Fruit fly (Drosophila melanogaster) whole organism, embryonic: ENCODE data around the gene CG32079.

Source experiments
- Abd-B ChIP-seq: fragments of 200-800 bp; sonication (Bioruptor generic); optimal IDR thresholded peaks from 2 replicates; lab custom pipeline; 2018; ENCODE audit warnings: missing biosample characterization, mild to moderate bottlenecking, missing genetic modification characterization, moderate library complexity
- CG13424 ChIP-seq: fragments of 200-800 bp; sonication (Bioruptor generic); optimal IDR thresholded peaks from 2 replicates; lab custom pipeline; 2019; ENCODE audit warnings: missing biosample characterization, mild to moderate bottlenecking, missing genetic modification characterization, moderate library complexity
- CG43689 ChIP-seq: fragments of 200-800 bp; sonication (Bioruptor generic); IDR thresholded peaks from 2 replicates; pipeline ENCODE4 v1.3.6; 2022; ENCODE audit warnings: missing biosample characterization, missing genetic modification characterization
- Fer1 ChIP-seq: fragments of 200-800 bp; sonication (Bioruptor generic); optimal IDR thresholded peaks from 2 replicates; lab custom pipeline; 2017; ENCODE audit warnings: missing biosample characterization, mild to moderate bottlenecking, missing genetic modification characterization
- HLH3B ChIP-seq: fragments of 200-800 bp; sonication (Bioruptor generic); IDR thresholded peaks from 2 replicates; pipeline ENCODE4 v1.3.6; 2022; ENCODE audit warnings: missing biosample characterization, missing genetic modification characterization
- Med ChIP-seq: fragments of 200-800 bp; sonication (Bioruptor generic); peaks from one replicate; lab custom pipeline; 2016; ENCODE audit warnings: missing biosample characterization, missing genetic modification characterization, mild to moderate bottlenecking, inconsistent platforms, moderate library complexity
- Oli ChIP-seq: fragments of 200-800 bp; sonication (Bioruptor generic); optimal IDR thresholded peaks from 2 replicates; lab custom pipeline; 2018; ENCODE audit warnings: missing biosample characterization, mild to moderate bottlenecking, missing genetic modification characterization, moderate library complexity
- TFAM ChIP-seq: fragments of 200-800 bp; sonication (Bioruptor generic); optimal IDR thresholded peaks from 2 replicates; lab custom pipeline; 2017; ENCODE audit warnings: missing biosample characterization, missing genetic modification characterization, inconsistent platforms
- Xbp1 ChIP-seq: fragments of 200-800 bp; sonication (Bioruptor generic); optimal IDR thresholded peaks from 3 replicates; lab custom pipeline; 2016; ENCODE audit warnings: missing biosample characterization, mild to moderate bottlenecking, missing genetic modification characterization
- cg ChIP-seq: fragments of 200-800 bp; sonication (Bioruptor generic); optimal IDR thresholded peaks from 3 replicates; lab custom pipeline; 2019; ENCODE audit warnings: missing biosample characterization, mild to moderate bottlenecking, missing genetic modification characterization, moderate library complexity
- dpn ChIP-seq, 2 experiments: fragments of 200-800 bp; sonication (Bioruptor generic); optimal IDR thresholded peaks; 3 replicates each; lab custom pipeline; 2016; ENCODE audit warnings: missing biosample characterization in 2 of 2, missing genetic modification characterization in 2 of 2
- fd96Cb ChIP-seq: fragments of 200-800 bp; sonication (Bioruptor generic); optimal IDR thresholded peaks from 2 replicates; lab custom pipeline; 2018; ENCODE audit warnings: missing biosample characterization, mild to moderate bottlenecking, missing genetic modification characterization, moderate library complexity
- psq ChIP-seq: fragments of 200-800 bp; sonication (Bioruptor generic); optimal IDR thresholded peaks from 2 replicates; lab custom pipeline; 2017; ENCODE audit warnings: missing biosample characterization, missing genetic modification characterization
- vfl ChIP-seq: fragments of 200-800 bp; sonication (Bioruptor generic); optimal IDR thresholded peaks from 2 replicates; lab custom pipeline; 2016; ENCODE audit warnings: missing biosample characterization, missing genetic modification characterization

- TF ChIP-seq psq (GFP tag; lab: Kevin White, UChicago) (no peak), Med (peak; percentile 42), HLH3B (GFP tag; lab: Robert Waterston, UW) (no peak), TFAM (GFP tag; lab: Kevin White, UChicago) (no peak), dpn (GFP tag; optimal IDR thresholded peaks at IDR 0.05; lab: Kevin White, UChicago) (peak in 1 of 2 experiments; percentile 16), Abd-B (no peak), Xbp1 (GFP tag; lab: Kevin White, UChicago) (no peak), fd96Cb (tag; lab: Kevin White, UChicago) (no peak), vfl (GFP tag; lab: Kevin White, UChicago) (no peak), CG13424 (tag; lab: Kevin White, UChicago) (no peak), Oli (tag; lab: Kevin White, UChicago) (no peak), Fer1 (GFP tag; lab: Kevin White, UChicago) (peak; percentile 86), cg (GFP tag; lab: Kevin White, UChicago) (no peak), CG43689 (GFP tag; lab: Robert Waterston, UW) (no peak)
Observed at dm6 chr3L:11049414-11049813, 24.1 kb downstream of the CG32079 start.
